Fruit fly (Drosophila melanogaster) whole organism, embryonic: ENCODE results near the gene Sumo.

Experiments
- CG10267 ChIP-seq: fragments of 200-800 bp; sonication (Bioruptor generic); optimal IDR thresholded peaks from 2 replicates; lab custom pipeline; 2018; ENCODE audit warnings: missing biosample characterization, mild to moderate bottlenecking, missing genetic modification characterization, moderate library complexity
- CG10462 ChIP-seq: fragments of 200-800 bp; sonication (Bioruptor generic); optimal IDR thresholded peaks from 2 replicates; lab custom pipeline; 2016; ENCODE audit warnings: missing biosample characterization, missing genetic modification characterization
- CG12219 ChIP-seq: fragments of 200-800 bp; sonication (Bioruptor generic); optimal IDR thresholded peaks from 3 replicates; lab custom pipeline; 2018; ENCODE audit warnings: missing biosample characterization, mild to moderate bottlenecking, missing genetic modification characterization
- CG13624 ChIP-seq: fragments of 200-800 bp; sonication (Bioruptor generic); optimal IDR thresholded peaks from 2 replicates; lab custom pipeline; 2016; ENCODE audit warnings: missing biosample characterization, missing genetic modification characterization
- CG14710 ChIP-seq: fragments of 200-800 bp; sonication (Bioruptor generic); optimal IDR thresholded peaks from 3 replicates; lab custom pipeline; 2019; ENCODE audit warnings: missing biosample characterization, mild to moderate bottlenecking, missing genetic modification characterization, moderate library complexity
- CG14860 ChIP-seq: fragments of 200-800 bp; sonication (Bioruptor generic); IDR thresholded peaks from 3 replicates; pipeline ENCODE4 v1.3.6; 2022; ENCODE audit warnings: missing biosample characterization, missing genetic modification characterization; ENCODE audit not compliant: partially characterized antibody
- CG16815 ChIP-seq: fragments of 200-800 bp; sonication (Bioruptor generic); optimal IDR thresholded peaks from 3 replicates; lab custom pipeline; 2017; ENCODE audit warnings: missing biosample characterization, mild to moderate bottlenecking, missing genetic modification characterization
- CG17361 ChIP-seq: fragments of 200-800 bp; sonication (Bioruptor generic); IDR thresholded peaks from 3 replicates; pipeline ENCODE4 v1.3.6; 2022; ENCODE audit warnings: missing biosample characterization, missing genetic modification characterization
- CG1832 ChIP-seq: fragments of 200-800 bp; sonication (Bioruptor generic); optimal IDR thresholded peaks from 2 replicates; lab custom pipeline; 2017; ENCODE audit warnings: missing biosample characterization, mild to moderate bottlenecking, missing genetic modification characterization, inconsistent platforms
- CG30431 ChIP-seq: fragments of 200-800 bp; sonication (Bioruptor generic); optimal IDR thresholded peaks from 2 replicates; lab custom pipeline; 2017; ENCODE audit warnings: missing biosample characterization, missing genetic modification characterization
- CG3407 ChIP-seq: fragments of 200-800 bp; sonication (Bioruptor generic); optimal IDR thresholded peaks from 2 replicates; lab custom pipeline; 2018; ENCODE audit warnings: missing biosample characterization, mild to moderate bottlenecking, missing genetic modification characterization
- CG34376 ChIP-seq: fragments of 200-800 bp; sonication (Bioruptor generic); optimal IDR thresholded peaks from 2 replicates; lab custom pipeline; 2018; ENCODE audit warnings: missing biosample characterization, mild to moderate bottlenecking, missing genetic modification characterization
- CG3847 ChIP-seq: fragments of 200-800 bp; sonication (Bioruptor generic); IDR thresholded peaks from 2 replicates; pipeline ENCODE4 v1.3.6; 2022; ENCODE audit warnings: missing biosample characterization, missing genetic modification characterization
- CG4424 ChIP-seq: fragments of 200-800 bp; sonication (Bioruptor generic); optimal IDR thresholded peaks from 3 replicates; lab custom pipeline; 2016; ENCODE audit warnings: missing biosample characterization, missing genetic modification characterization
- CG6254 ChIP-seq: fragments of 200-800 bp; sonication (Bioruptor generic); optimal IDR thresholded peaks from 3 replicates; lab custom pipeline; 2017; ENCODE audit warnings: mild to moderate bottlenecking, missing biosample characterization, missing genetic modification reagents, missing genetic modification characterization
- CG7556 ChIP-seq: fragments of 200-800 bp; sonication (Bioruptor generic); optimal IDR thresholded peaks from 2 replicates; lab custom pipeline; 2017; ENCODE audit warnings: missing biosample characterization, mild to moderate bottlenecking, missing genetic modification characterization
- CG7745 ChIP-seq: fragments of 200-800 bp; sonication (Bioruptor generic); optimal IDR thresholded peaks from 2 replicates; lab custom pipeline; 2018; ENCODE audit warnings: missing biosample characterization, mild to moderate bottlenecking, missing genetic modification characterization, moderate library complexity
- CG7786 ChIP-seq: fragments of 200-800 bp; sonication (Bioruptor generic); optimal IDR thresholded peaks from 2 replicates; lab custom pipeline; 2016; ENCODE audit warnings: missing biosample characterization, missing genetic modification characterization
- CG7839 ChIP-seq: fragments of 200-800 bp; sonication (Bioruptor generic); optimal IDR thresholded peaks from 3 replicates; lab custom pipeline; 2018; ENCODE audit warnings: missing biosample characterization, mild to moderate bottlenecking, missing genetic modification characterization, moderate library complexity
- Chrac-16 ChIP-seq: fragments of 200-800 bp; sonication (Bioruptor generic); optimal IDR thresholded peaks from 3 replicates; lab custom pipeline; 2016; ENCODE audit warnings: missing biosample characterization, missing genetic modification characterization
- Dfd ChIP-seq, 2 experiments: fragments of >200 bp; optimal IDR thresholded peaks; 2 replicates each; lab custom pipeline; 2017; ENCODE audit warnings: missing biosample characterization in 2 of 2, missing genetic modification characterization in 2 of 2
- ERR ChIP-seq: fragments of 200-800 bp; sonication (Bioruptor generic); optimal IDR thresholded peaks from 2 replicates; lab custom pipeline; 2016; ENCODE audit warnings: missing biosample characterization, missing genetic modification characterization
- HmgD ChIP-seq: fragments of 200-800 bp; sonication (Bioruptor generic); optimal IDR thresholded peaks from 3 replicates; lab custom pipeline; 2016; ENCODE audit warnings: missing biosample characterization, missing genetic modification characterization
- Kr ChIP-seq: fragments of 200-800 bp; sonication (Bioruptor generic); optimal IDR thresholded peaks from 2 replicates; lab custom pipeline; 2017; ENCODE audit warnings: missing biosample characterization, mild to moderate bottlenecking, missing genetic modification characterization
- NC2β ChIP-seq: fragments of 200-800 bp; sonication (Bioruptor generic); optimal IDR thresholded peaks from 2 replicates; lab custom pipeline; 2016; ENCODE audit warnings: missing biosample characterization, missing genetic modification characterization
- Oaz ChIP-seq: fragments of 200-800 bp; sonication (Bioruptor generic); IDR thresholded peaks from 2 replicates; pipeline ENCODE4 v1.3.6; 2022; ENCODE audit warnings: missing biosample characterization, missing genetic modification characterization
- Opbp ChIP-seq: fragments of 200-800 bp; sonication (Bioruptor generic); IDR thresholded peaks from 3 replicates; pipeline ENCODE4 v1.3.6; 2022; ENCODE audit warnings: missing biosample characterization, missing genetic modification characterization; ENCODE audit not compliant: partially characterized antibody
- Pdp1 ChIP-seq, 2 experiments: fragments of 200-800 bp; sonication (Bioruptor generic); optimal IDR thresholded peaks; 3 replicates each; lab custom pipeline; 2016; ENCODE audit warnings: missing biosample characterization in 2 of 2, missing genetic modification characterization in 2 of 2, mild to moderate bottlenecking in 1 of 2, moderate library complexity in 1 of 2
- Sox102F ChIP-seq: fragments of 200-800 bp; sonication (Bioruptor generic); optimal IDR thresholded peaks from 2 replicates; lab custom pipeline; 2018; ENCODE audit warnings: missing biosample characterization, mild to moderate bottlenecking, missing genetic modification characterization, moderate library complexity
- bcd ChIP-seq: fragments of 200-800 bp; sonication (Bioruptor generic); optimal IDR thresholded peaks from 2 replicates; lab custom pipeline; 2017; ENCODE audit warnings: missing biosample characterization, mild to moderate bottlenecking, missing genetic modification characterization
- br ChIP-seq: fragments of >200 bp; optimal IDR thresholded peaks from 2 replicates; lab custom pipeline; 2017
- chn ChIP-seq: fragments of 200-800 bp; sonication (Bioruptor generic); optimal IDR thresholded peaks from 2 replicates; lab custom pipeline; 2016; ENCODE audit warnings: missing biosample characterization, missing genetic modification characterization
- dan ChIP-seq: fragments of 200-800 bp; sonication (Bioruptor generic); IDR thresholded peaks from 2 replicates; pipeline ENCODE4 v1.3.6; 2022; ENCODE audit warnings: missing biosample characterization, missing genetic modification characterization
- dati ChIP-seq: fragments of 200-800 bp; sonication (Bioruptor generic); IDR thresholded peaks from 2 replicates; pipeline ENCODE4 v1.3.6; 2022; ENCODE audit warnings: missing biosample characterization, missing genetic modification characterization
- dmrt99B ChIP-seq: fragments of 200-800 bp; sonication (Bioruptor generic); optimal IDR thresholded peaks from 2 replicates; lab custom pipeline; 2018; ENCODE audit warnings: missing biosample characterization, mild to moderate bottlenecking, missing genetic modification characterization, moderate library complexity
- en ChIP-seq: fragments of 200-800 bp; sonication (Bioruptor generic); optimal IDR thresholded peaks from 2 replicates; lab custom pipeline; 2016; ENCODE audit warnings: missing biosample characterization, missing genetic modification characterization
- fd102C ChIP-seq: fragments of 200-800 bp; sonication (Bioruptor generic); optimal IDR thresholded peaks from 2 replicates; lab custom pipeline; 2018; ENCODE audit warnings: missing biosample characterization, mild to moderate bottlenecking, missing genetic modification characterization, moderate library complexity
- gcm ChIP-seq: fragments of 200-800 bp; sonication (Bioruptor generic); optimal IDR thresholded peaks from 2 replicates; lab custom pipeline; 2019; ENCODE audit warnings: missing biosample characterization, mild to moderate bottlenecking, missing genetic modification characterization, moderate library complexity
- h ChIP-seq: fragments of >200 bp; optimal IDR thresholded peaks from 2 replicates; lab custom pipeline; 2017
- hth ChIP-seq: fragments of >200 bp; optimal IDR thresholded peaks from 2 replicates; lab custom pipeline; 2017; ENCODE audit warnings: inconsistent platforms
- ken ChIP-seq: fragments of 200-800 bp; sonication (Bioruptor generic); IDR thresholded peaks from 3 replicates; pipeline ENCODE4 v1.3.6; 2022; ENCODE audit warnings: missing biosample characterization, missing genetic modification characterization
- lmd ChIP-seq: fragments of 200-800 bp; sonication (Bioruptor generic); IDR thresholded peaks from 2 replicates; pipeline ENCODE4 v1.3.6; 2022; ENCODE audit warnings: missing biosample characterization, missing genetic modification characterization
- lola ChIP-seq, 3 experiments: fragments of >200 bp in 2 of 3; fragments of 200-800 bp in 1 of 3; sonication (Bioruptor generic) in 1 of 3; optimal IDR thresholded peaks; 2 replicates each; lab custom pipeline; 2017 to 2019; ENCODE audit warnings: missing biosample characterization in 3 of 3, missing genetic modification characterization in 3 of 3, mild to moderate bottlenecking in 1 of 3, moderate library complexity in 1 of 3
- mld ChIP-seq: fragments of 200-800 bp; sonication (Bioruptor generic); IDR thresholded peaks from 3 replicates; pipeline ENCODE4 v1.3.6; 2022; ENCODE audit warnings: missing biosample characterization, missing genetic modification characterization; ENCODE audit not compliant: partially characterized antibody
- org-1 ChIP-seq: fragments of 200-800 bp; sonication (Bioruptor generic); optimal IDR thresholded peaks from 2 replicates; lab custom pipeline; 2017; ENCODE audit warnings: missing biosample characterization, missing genetic modification characterization
- salm ChIP-seq: fragments of 200-800 bp; sonication (Bioruptor generic); optimal IDR thresholded peaks from 2 replicates; lab custom pipeline; 2018; ENCODE audit warnings: missing biosample characterization, mild to moderate bottlenecking, missing genetic modification characterization
- schlank ChIP-seq: fragments of 200-800 bp; sonication (Bioruptor generic); optimal IDR thresholded peaks from 2 replicates; lab custom pipeline; 2018; ENCODE audit warnings: missing biosample characterization, mild to moderate bottlenecking, missing genetic modification characterization
- scrt ChIP-seq: fragments of 200-800 bp; sonication (Bioruptor generic); optimal IDR thresholded peaks from 2 replicates; lab custom pipeline; 2018; ENCODE audit warnings: missing biosample characterization, mild to moderate bottlenecking, missing genetic modification characterization, moderate library complexity
- shn ChIP-seq: fragments of 200-800 bp; sonication (Bioruptor generic); optimal IDR thresholded peaks from 3 replicates; lab custom pipeline; 2016; ENCODE audit warnings: missing biosample characterization, missing genetic modification characterization
- sr ChIP-seq: fragments of 200-800 bp; sonication (Bioruptor generic); IDR thresholded peaks from 3 replicates; pipeline ENCODE4 v1.3.6; 2022; ENCODE audit warnings: missing biosample characterization, missing genetic modification characterization
- stc ChIP-seq: fragments of 200-800 bp; sonication (Bioruptor generic); IDR thresholded peaks from 2 replicates; pipeline ENCODE4 v1.3.6; 2022; ENCODE audit warnings: missing biosample characterization, missing genetic modification characterization
- wor ChIP-seq: fragments of 200-800 bp; sonication (Bioruptor generic); IDR thresholded peaks from 2 replicates; pipeline ENCODE4 v1.3.6; 2022; ENCODE audit warnings: missing biosample characterization, missing genetic modification characterization

Sumo gene

DNA sequence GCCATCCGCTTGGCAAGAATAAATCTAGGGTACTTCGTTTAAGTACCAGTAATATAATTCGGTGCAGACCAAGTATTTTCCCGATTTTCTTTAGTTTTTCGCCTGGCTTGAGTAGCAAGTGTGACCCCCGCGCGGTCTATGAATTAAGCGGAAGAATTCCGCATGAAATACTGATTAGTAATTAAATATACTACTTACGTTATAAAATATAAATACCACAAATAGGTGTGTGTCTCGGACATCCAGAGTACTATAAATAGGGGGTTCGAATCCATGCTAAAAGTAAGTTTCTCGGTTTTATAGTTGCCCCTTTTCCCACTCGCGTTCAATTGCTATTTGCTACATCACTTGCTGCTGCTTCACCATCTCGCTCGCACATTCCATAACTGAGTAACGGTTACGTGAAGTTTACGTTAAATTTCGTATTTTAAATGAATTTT lies 4.2 kb upstream of the Sumo start, which contains the start of gene snRNP-U1-70K (continued):
- TF ChIP-seq Oaz (GFP tag; lab: Robert Waterston, UW) (no peak), br (lab: Kevin White, UChicago) (no peak), Pdp1 (GFP tag; optimal IDR thresholded peaks at IDR 0.05; lab: Kevin White, UChicago) (peak in 1 of 2 experiments; percentile 54), mld (GFP tag; lab: Robert Waterston, UW) (no peak), CG7839 (tag; lab: Kevin White, UChicago) (no peak), NC2β (GFP tag; lab: Kevin White, UChicago) (no peak), sr (GFP tag; lab: Robert Waterston, UW) (no peak), CG7745 (tag; lab: Kevin White, UChicago) (peak; percentile 0), CG14710 (tag; lab: Kevin White, UChicago) (peak; percentile 99), Dfd (GFP tag; optimal IDR thresholded peaks at IDR 0.05; lab: Kevin White, UChicago) (no peak), Kr (no peak), CG6254 (no peak), lola (GFP tag; optimal IDR thresholded peaks at IDR 0.05; lab: Kevin White, UChicago) (no peak), ken (GFP tag; lab: Robert Waterston, UW) (no peak), CG10267 (tag; lab: Kevin White, UChicago) (peak; percentile 62), CG12219 (GFP tag; lab: Kevin White, UChicago) (no peak), CG13624 (GFP tag; lab: Kevin White, UChicago) (no peak), hth (lab: Kevin White, UChicago) (no peak), chn (GFP tag; lab: Kevin White, UChicago) (peak; percentile 42), schlank (tag; lab: Kevin White, UChicago) (no peak), CG1832 (peak; percentile 35), Chrac-16 (GFP tag; lab: Kevin White, UChicago) (no peak), wor (GFP tag; lab: Robert Waterston, UW) (no peak), CG10462 (GFP tag; lab: Kevin White, UChicago) (no peak), CG16815 (GFP tag; lab: Kevin White, UChicago) (no peak), CG4424 (GFP tag; lab: Kevin White, UChicago) (no peak), CG34376 (GFP tag; lab: Kevin White, UChicago) (no peak), en (GFP tag; lab: Kevin White, UChicago) (no peak), dmrt99B (tag; lab: Kevin White, UChicago) (no peak), fd102C (GFP tag; lab: Kevin White, UChicago) (no peak), CG17361 (no peak), stc (GFP tag; lab: Robert Waterston, UW) (no peak), HmgD (GFP tag; lab: Kevin White, UChicago) (peak; percentile 42), bcd (GFP tag; lab: Kevin White, UChicago) (peak; percentile 14), org-1 (no peak), CG14860 (GFP tag; lab: Robert Waterston, UW) (no peak), CG7556 (no peak), h (lab: Kevin White, UChicago) (no peak), shn (GFP tag; lab: Kevin White, UChicago) (no peak), ERR (GFP tag; lab: Kevin White, UChicago) (no peak), CG30431 (GFP tag; lab: Kevin White, UChicago) (no peak), dati (GFP tag; lab: Robert Waterston, UW) (no peak), CG7786 (GFP tag; lab: Kevin White, UChicago) (no peak), CG3847 (GFP tag; lab: Robert Waterston, UW) (peak; percentile 23; the same call in 1 of the 2 replicates), Opbp (GFP tag; lab: Robert Waterston, UW) (peak; percentile 20; the same call in 2 of the 3 replicates), lmd (GFP tag; lab: Robert Waterston, UW) (no peak), gcm (GFP tag; lab: Kevin White, UChicago) (no peak), CG3407 (GFP tag; lab: Kevin White, UChicago) (no peak), scrt (GFP tag; lab: Kevin White, UChicago) (no peak), Sox102F (GFP tag; lab: Kevin White, UChicago) (no peak), salm (tag; lab: Kevin White, UChicago) (no peak), dan (GFP tag; lab: Robert Waterston, UW) (no peak)
